Worm (Caenorhabditis elegans) whole organism, early embryonic: ENCODE measurements around the gene math-4.

ENCODE experiments used
- B0310.2 ChIP-seq: sonication (generic microtip); optimal IDR thresholded peaks from 2 replicates; lab custom pipeline; 2016; ENCODE audit warnings: mild to moderate bottlenecking, missing genetic modification characterization, missing compliant biosample characterization
- F13C5.2 ChIP-seq: sonication (generic microtip); optimal IDR thresholded peaks from 2 replicates; lab custom pipeline; 2017; ENCODE audit warnings: mild to moderate bottlenecking, missing genetic modification characterization, inconsistent platforms, missing compliant biosample characterization
- aly-1 ChIP-seq: sonication (generic microtip); optimal IDR thresholded peaks from 2 replicates; lab custom pipeline; 2016; ENCODE audit warnings: missing genetic modification characterization, missing compliant biosample characterization
- ama-1 ChIP-seq: fragments of 150-350 bp; optimal IDR thresholded peaks from 2 replicates; lab custom pipeline; 2014
- ceh-13 ChIP-seq: fragments of 200-800 bp; sonication (Bioruptor generic); optimal IDR thresholded peaks from 2 replicates; lab custom pipeline; 2018; ENCODE audit warnings: mild to moderate bottlenecking, missing genetic modification characterization, missing compliant biosample characterization
- ceh-36 ChIP-seq: sonication (generic microtip); optimal IDR thresholded peaks from 2 replicates; lab custom pipeline; 2016; ENCODE audit warnings: missing genetic modification characterization, inconsistent platforms, missing compliant biosample characterization
- ets-7 ChIP-seq: sonication (generic microtip); optimal IDR thresholded peaks from 2 replicates; lab custom pipeline; 2016; ENCODE audit warnings: missing genotype, missing genetic modification characterization, missing compliant biosample characterization
- flt-1 ChIP-seq: fragments of 200-800 bp; sonication (Bioruptor generic); IDR thresholded peaks from 2 replicates; pipeline ENCODE4 v1.3.6; 2022; ENCODE audit warnings: missing genetic modification characterization, missing compliant biosample characterization
- hmbx-1 ChIP-seq: sonication (generic microtip); optimal IDR thresholded peaks from 2 replicates; lab custom pipeline; 2016; ENCODE audit warnings: mild to moderate bottlenecking, missing genetic modification characterization, missing compliant biosample characterization
- hmg-4 ChIP-seq: fragments of 200-800 bp; sonication (Bioruptor generic); optimal IDR thresholded peaks from 2 replicates; lab custom pipeline; 2018; ENCODE audit warnings: mild to moderate bottlenecking, missing genetic modification characterization, missing compliant biosample characterization
- hnd-1 ChIP-seq: sonication (generic microtip); optimal IDR thresholded peaks from 2 replicates; lab custom pipeline; 2016; ENCODE audit warnings: missing genetic modification characterization, missing compliant biosample characterization
- pes-1 ChIP-seq: fragments of 200-800 bp; sonication (Bioruptor generic); IDR thresholded peaks from 2 replicates; pipeline ENCODE4 v1.3.6; 2022; ENCODE audit warnings: missing genetic modification reagents, missing genetic modification characterization, missing compliant biosample characterization
- scrt-1 ChIP-seq: fragments of 200-800 bp; sonication (Bioruptor generic); IDR thresholded peaks from 2 replicates; pipeline ENCODE4 v1.3.6; 2022; ENCODE audit warnings: missing genetic modification characterization, missing compliant biosample characterization
- sea-1 ChIP-seq: fragments of 200-800 bp; sonication (Bioruptor generic); conservative IDR thresholded peaks from 2 replicates; pipeline ENCODE4 v1.3.6; 2022; ENCODE audit warnings: missing genetic modification characterization, missing compliant biosample characterization
- tbx-11 ChIP-seq: fragments of 200-800 bp; sonication (Bioruptor generic); IDR thresholded peaks from 2 replicates; pipeline ENCODE4 v1.3.6; 2022; ENCODE audit warnings: missing genetic modification characterization, missing compliant biosample characterization
- tbx-37 ChIP-seq: fragments of 200-800 bp; sonication (Bioruptor generic); conservative IDR thresholded peaks from 2 replicates; pipeline ENCODE4 v1.3.6; 2022; ENCODE audit warnings: missing genetic modification reagents, missing genetic modification characterization, missing compliant biosample characterization
- tra-4 ChIP-seq: sonication (generic microtip); optimal IDR thresholded peaks from 2 replicates; lab custom pipeline; 2017; ENCODE audit warnings: missing genetic modification characterization, missing compliant biosample characterization

math-4 gene

ce11 chrII:1756072-1756471 is 26.3 kb downstream of the math-4 start, which contains the start of gene F36H5.17:
TSS of gene F36H5.17 (minus strand) at chrII:1756172.
- TF ChIP-seq pes-1 (GFP tag; lab: Robert Waterston, UW) = no peak
- TF ChIP-seq scrt-1 = no peak
- no peak for TF ChIP-seq F13C5.2
- TF ChIP-seq tbx-11 = no peak
- no peak for TF ChIP-seq ama-1 (lab: Kevin White, UChicago)
- no peak for TF ChIP-seq sea-1 (GFP tag; lab: Robert Waterston, UW)
- TF ChIP-seq ceh-13 (GFP tag; lab: Kevin White, UChicago) = no peak
- no peak for TF ChIP-seq aly-1 (tag; lab: Kevin White, UChicago)

DNA sequence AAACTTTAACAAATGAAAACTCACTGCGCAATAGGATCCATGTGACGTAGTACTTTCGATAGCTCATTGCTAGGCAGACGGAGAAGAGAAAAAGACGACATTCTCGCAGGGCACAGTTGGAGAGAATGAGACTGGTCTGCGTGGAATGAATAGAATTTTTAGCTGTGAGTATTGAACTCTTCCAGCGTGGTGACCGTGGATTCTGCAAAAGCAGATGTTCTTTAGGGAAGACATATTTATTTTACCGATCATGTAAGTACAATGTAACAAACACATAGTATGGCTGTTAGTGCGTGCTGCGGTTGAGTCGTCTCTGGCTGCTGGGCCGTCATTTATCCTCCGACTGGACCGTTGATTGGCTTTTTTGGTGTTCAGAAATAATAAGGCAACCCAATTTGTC is 29.4 kb downstream of the math-4 start, which contains the start of gene F36H5.9:
Gene F36H5.9, minus strand, starts transcription at position 101 of the 400 bp plus-strand sequence.
- TF ChIP-seq pes-1 (GFP tag; lab: Robert Waterston, UW) (no peak), tra-4 (no peak), tbx-37 (GFP tag; lab: Robert Waterston, UW) (no peak), ama-1 (lab: Kevin White, UChicago) (no peak), aly-1 (tag; lab: Kevin White, UChicago) (no peak)

DNA sequence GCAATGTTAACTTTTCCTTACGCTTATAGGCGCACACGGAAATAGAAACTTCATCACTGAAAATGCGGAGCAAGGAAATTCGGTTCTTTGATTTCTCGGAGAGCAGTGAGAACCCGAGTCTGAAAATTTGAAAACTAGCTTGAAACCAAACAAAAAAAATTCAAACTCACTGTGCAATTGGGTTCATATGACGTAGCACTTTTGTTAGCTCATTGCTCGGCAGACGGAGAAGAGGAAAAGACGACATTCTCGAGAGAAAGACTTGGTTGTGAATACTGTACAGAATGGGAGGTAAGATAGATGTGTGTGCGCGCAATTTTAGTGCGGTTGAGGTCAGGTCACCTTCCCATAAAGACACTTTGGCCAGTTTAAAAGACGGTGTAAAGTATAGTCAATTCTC is 32.0 kb downstream of the math-4 start, which contains the start of the genes F36H5.13 and F36H5.8:
Gene F36H5.13, minus strand, starts transcription at position 101 of the 400 bp plus-strand sequence.
Gene F36H5.8, minus strand, starts transcription at position 274 of the 400 bp plus-strand sequence.
- TF ChIP-seq ceh-13 (GFP tag; lab: Kevin White, UChicago) = no peak
- TF ChIP-seq tbx-37 (GFP tag; lab: Robert Waterston, UW) = no peak
- no peak for TF ChIP-seq hmbx-1 (tag; lab: Kevin White, UChicago)
- no peak for TF ChIP-seq ceh-36 (tag; lab: Kevin White, UChicago)
- no peak for TF ChIP-seq pes-1 (GFP tag; lab: Robert Waterston, UW)
- no peak for TF ChIP-seq hmg-4 (GFP tag; lab: Kevin White, UChicago)
- no peak for TF ChIP-seq scrt-1
- TF ChIP-seq aly-1 (tag; lab: Kevin White, UChicago) = no peak
- no peak for TF ChIP-seq tbx-11
- no peak for TF ChIP-seq ama-1 (lab: Kevin White, UChicago)

DNA sequence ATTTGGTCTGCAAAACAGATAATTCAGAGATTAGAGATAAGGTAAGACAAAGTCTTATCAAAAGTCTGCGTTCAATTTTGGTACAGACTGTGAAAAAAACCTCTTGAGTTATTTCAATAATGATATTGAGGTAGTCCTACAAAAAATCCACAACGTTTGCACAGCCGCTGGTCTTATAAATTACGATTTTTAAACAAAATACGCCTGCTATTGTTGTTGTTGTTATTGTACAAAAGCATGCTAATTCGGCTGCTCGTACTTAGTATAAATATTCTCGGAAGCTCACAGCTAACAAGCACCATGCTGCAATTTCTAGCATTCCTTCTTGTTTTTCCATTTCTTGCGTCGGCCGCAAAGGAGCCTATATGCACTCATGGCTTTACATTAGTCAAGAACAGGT is 38.2 kb downstream of the math-4 start, which contains the start of gene clec-19:
Gene clec-19, plus strand, starts transcription at position 301 of the 400 bp plus-strand sequence.
- TF ChIP-seq sea-1 (GFP tag; lab: Robert Waterston, UW) = no peak
- no peak for TF ChIP-seq aly-1 (tag; lab: Kevin White, UChicago)
- TF ChIP-seq ets-7 = no peak
- no peak for TF ChIP-seq hmbx-1 (tag; lab: Kevin White, UChicago)
- no peak for TF ChIP-seq scrt-1
- no peak for TF ChIP-seq ama-1 (lab: Kevin White, UChicago)
- TF ChIP-seq flt-1 (GFP tag; lab: Robert Waterston, UW) = no peak
- TF ChIP-seq F13C5.2 = no peak
- TF ChIP-seq tbx-11 = no peak
- no peak for TF ChIP-seq pes-1 (GFP tag; lab: Robert Waterston, UW)
- TF ChIP-seq tbx-37 (GFP tag; lab: Robert Waterston, UW) = no peak
- TF ChIP-seq hnd-1 (tag; lab: Kevin White, UChicago) = no peak
- TF ChIP-seq tra-4 = no peak
- TF ChIP-seq ceh-13 (GFP tag; lab: Kevin White, UChicago) = no peak
- TF ChIP-seq B0310.2 = no peak
- TF ChIP-seq hmg-4 (GFP tag; lab: Kevin White, UChicago) = no peak

ce11 chrII:1742535-1742934 is 39.8 kb downstream of the math-4 start, which contains the start of gene F36H5.12:
TSS of gene F36H5.12 (plus strand) at chrII:1742835.
- TF ChIP-seq F13C5.2 (no peak), pes-1 (GFP tag; lab: Robert Waterston, UW) (no peak), ets-7 (no peak), tbx-37 (GFP tag; lab: Robert Waterston, UW) (no peak), hmbx-1 (tag; lab: Kevin White, UChicago) (no peak), hnd-1 (tag; lab: Kevin White, UChicago) (no peak), sea-1 (GFP tag; lab: Robert Waterston, UW) (no peak), ama-1 (lab: Kevin White, UChicago) (no peak), flt-1 (GFP tag; lab: Robert Waterston, UW) (no peak), aly-1 (tag; lab: Kevin White, UChicago) (no peak), tra-4 (no peak), scrt-1 (no peak), hmg-4 (GFP tag; lab: Kevin White, UChicago) (no peak), ceh-13 (GFP tag; lab: Kevin White, UChicago) (no peak), B0310.2 (no peak), tbx-11 (no peak), ceh-36 (tag; lab: Kevin White, UChicago) (no peak)

DNA sequence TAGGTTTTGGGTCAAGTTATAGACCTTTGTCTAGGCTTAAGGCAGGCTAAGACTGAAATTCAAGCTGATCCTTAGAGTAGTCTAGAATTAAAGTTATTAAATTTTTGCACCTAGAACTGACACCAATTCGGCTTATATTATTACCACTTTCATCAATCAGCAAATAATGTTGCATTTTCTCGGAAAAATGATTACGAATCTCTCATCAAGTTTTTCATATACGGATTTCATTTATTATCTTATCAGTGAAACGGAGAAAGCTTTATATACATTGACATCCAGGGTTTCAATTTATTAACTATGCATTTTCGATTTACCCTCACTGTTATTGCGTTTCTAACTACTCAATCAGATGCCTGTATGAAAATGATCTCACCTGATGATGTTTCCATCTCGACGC is 41.1 kb downstream of the math-4 start, which contains the start of gene K07G6.1:
Gene K07G6.1, plus strand, starts transcription at position 301 of the 400 bp plus-strand sequence.
- TF ChIP-seq hmg-4 (GFP tag; lab: Kevin White, UChicago) (no peak), tbx-37 (GFP tag; lab: Robert Waterston, UW) (no peak), ceh-13 (GFP tag; lab: Kevin White, UChicago) (no peak), hmbx-1 (tag; lab: Kevin White, UChicago) (no peak), hnd-1 (tag; lab: Kevin White, UChicago) (no peak), ama-1 (lab: Kevin White, UChicago) (no peak), sea-1 (GFP tag; lab: Robert Waterston, UW) (no peak), ets-7 (no peak), aly-1 (tag; lab: Kevin White, UChicago) (no peak), scrt-1 (no peak), flt-1 (GFP tag; lab: Robert Waterston, UW) (no peak), B0310.2 (no peak)

DNA sequence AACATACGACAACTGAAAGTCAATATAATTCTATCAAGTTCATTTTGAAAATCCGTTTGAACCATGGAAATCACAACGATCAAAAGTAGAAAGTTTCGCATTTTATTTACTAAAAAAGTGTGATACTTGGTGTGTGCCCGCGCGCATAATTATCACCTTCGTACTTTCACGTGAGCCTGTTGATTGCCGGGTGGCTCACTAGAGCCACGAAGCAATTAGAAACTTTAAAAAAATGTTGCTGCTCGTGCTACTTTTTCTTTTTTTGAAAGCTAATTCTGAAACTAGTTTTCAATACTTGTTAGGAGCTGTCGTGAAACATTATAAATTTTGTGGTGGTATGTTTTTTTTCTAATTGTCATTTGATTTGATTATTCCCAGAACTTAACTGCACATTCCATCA is 43.5 kb downstream of the math-4 start, which contains the start of the genes irld-9 and irld-33:
Gene irld-9, minus strand, starts transcription at position 101 of the 400 bp plus-strand sequence.
Gene irld-33, plus strand, starts transcription at position 209 of the 400 bp plus-strand sequence.
- TF ChIP-seq hnd-1 (tag; lab: Kevin White, UChicago) (no peak), ets-7 (no peak), tbx-37 (GFP tag; lab: Robert Waterston, UW) (no peak), tra-4 (no peak), hmbx-1 (tag; lab: Kevin White, UChicago) (no peak), pes-1 (GFP tag; lab: Robert Waterston, UW) (no peak), scrt-1 (no peak), flt-1 (GFP tag; lab: Robert Waterston, UW) (no peak), ceh-36 (tag; lab: Kevin White, UChicago) (no peak), F13C5.2 (no peak), tbx-11 (no peak), aly-1 (tag; lab: Kevin White, UChicago) (no peak), ceh-13 (GFP tag; lab: Kevin White, UChicago) (no peak)
